Worm (Caenorhabditis elegans) whole organism, L3 larva: ENCODE measurements around the gene lips-3.

Experiments
- ama-1 ChIP-seq: fragments of 150-350 bp; optimal IDR thresholded peaks from 2 replicates; lab custom pipeline; 2018
- ceh-16 ChIP-seq: sonication (generic microtip); optimal IDR thresholded peaks from 2 replicates; lab custom pipeline; 2017; ENCODE audit warnings: missing biosample characterization, missing genetic modification characterization
- ceh-28 ChIP-seq: fragments of 150-350 bp; optimal IDR thresholded peaks from 2 replicates; lab custom pipeline; 2014; ENCODE audit warnings: missing biosample characterization, missing genetic modification reagents, missing genetic modification characterization
- egl-5 ChIP-seq: fragments of 150-350 bp; optimal IDR thresholded peaks from 2 replicates; lab custom pipeline; 2017; ENCODE audit warnings: missing biosample characterization, missing genetic modification reagents, missing genetic modification characterization, inconsistent platforms
- elt-2 ChIP-seq: sonication (generic microtip); optimal IDR thresholded peaks from 2 replicates; lab custom pipeline; 2016; ENCODE audit warnings: missing genetic modification reagents, mild to moderate bottlenecking, missing genetic modification characterization, missing compliant biosample characterization
- fkh-10 ChIP-seq: sonication (generic microtip); optimal IDR thresholded peaks from 2 replicates; lab custom pipeline; 2017; ENCODE audit warnings: missing biosample characterization, missing genetic modification reagents, missing genetic modification characterization
- nhr-11 ChIP-seq: fragments of 150-350 bp; optimal IDR thresholded peaks from 2 replicates; lab custom pipeline; 2014; ENCODE audit warnings: missing biosample characterization, missing genetic modification characterization
- nhr-23 ChIP-seq: fragments of 150-350 bp; optimal IDR thresholded peaks from 2 replicates; lab custom pipeline; 2014; ENCODE audit warnings: missing biosample characterization, missing genetic modification reagents, missing genetic modification characterization
- nhr-77 ChIP-seq: fragments of 150-350 bp; optimal IDR thresholded peaks from 2 replicates; lab custom pipeline; 2014; ENCODE audit warnings: missing biosample characterization, missing genetic modification characterization
- snpc-4 ChIP-seq: fragments of 150-350 bp; optimal IDR thresholded peaks from 2 replicates; lab custom pipeline; 2014; ENCODE audit warnings: missing biosample characterization, missing genetic modification characterization
- tbx-2 ChIP-seq: sonication (generic microtip); optimal IDR thresholded peaks from 2 replicates; lab custom pipeline; 2016; ENCODE audit warnings: mild to moderate bottlenecking, missing genetic modification characterization, missing compliant biosample characterization
- unc-39 ChIP-seq: sonication (generic microtip); optimal IDR thresholded peaks from 4 replicates; lab custom pipeline; 2017; ENCODE audit warnings: missing biosample characterization, missing genetic modification characterization
- ztf-11 ChIP-seq: fragments of 150-350 bp; optimal IDR thresholded peaks from 2 replicates; lab custom pipeline; 2014; ENCODE audit warnings: missing biosample characterization, missing genetic modification characterization

- TF ChIP-seq tbx-2 (tag; lab: Kevin White, UChicago) (no peak), nhr-11 (tag; lab: Kevin White, UChicago) (no peak), elt-2 (tag; lab: Kevin White, UChicago) (no peak), nhr-23 (tag; lab: Kevin White, UChicago) (no peak), ama-1 (lab: Kevin White, UChicago) (no peak), ztf-11 (tag; lab: Kevin White, UChicago) (no peak), unc-39 (tag; lab: Kevin White, UChicago) (no peak), nhr-77 (tag; lab: Kevin White, UChicago) (no peak), ceh-28 (tag; lab: Kevin White, UChicago) (no peak), fkh-10 (GFP tag; lab: Kevin White, UChicago) (no peak), snpc-4 (tag; lab: Kevin White, UChicago) (no peak), ceh-16 (tag; lab: Kevin White, UChicago) (no peak), egl-5 (tag; lab: Kevin White, UChicago) (no peak)
These were observed 23.1 kb upstream of the lips-3 start, which contains the start of gene erh-2 for ce11 chrIII:4593098-4593697.
